Fruit fly (Drosophila melanogaster) whole organism, embryonic: ENCODE results near the gene spd-2.
A peak's percentile ranks its signal among the peaks of the same experiment; 100 is the strongest.

Experiments used
- CG14710 ChIP-seq: fragments of 200-800 bp; sonication (Bioruptor generic); optimal IDR thresholded peaks from 3 replicates; lab custom pipeline; 2019; ENCODE audit warnings: missing biosample characterization, mild to moderate bottlenecking, missing genetic modification characterization, moderate library complexity
- CG7963 ChIP-seq: fragments of 200-800 bp; sonication (Bioruptor generic); IDR thresholded peaks from 3 replicates; pipeline ENCODE4 v1.3.6; 2022; ENCODE audit warnings: missing biosample characterization, missing genetic modification characterization; ENCODE audit not compliant: partially characterized antibody
- Dbx ChIP-seq: fragments of 200-800 bp; sonication (Bioruptor generic); IDR thresholded peaks from 3 replicates; pipeline ENCODE4 v1.3.6; 2022; ENCODE audit warnings: missing biosample characterization, missing genetic modification characterization
- Doc3 ChIP-seq: fragments of 200-800 bp; sonication (Bioruptor generic); IDR thresholded peaks from 3 replicates; pipeline ENCODE4 v1.3.6; 2022; ENCODE audit warnings: missing biosample characterization, missing genetic modification characterization; ENCODE audit not compliant: partially characterized antibody
- Dref ChIP-seq: fragments of 200-800 bp; sonication (Bioruptor generic); IDR thresholded peaks from 2 replicates; pipeline ENCODE4 v1.3.6; 2022; ENCODE audit warnings: missing biosample characterization, missing genetic modification characterization
- Ets97D ChIP-seq: fragments of 200-800 bp; sonication (Bioruptor generic); optimal IDR thresholded peaks from 3 replicates; lab custom pipeline; 2016; ENCODE audit warnings: missing biosample characterization, missing genetic modification characterization
- Gug ChIP-seq: fragments of 200-800 bp; sonication (Bioruptor generic); IDR thresholded peaks from 4 replicates; pipeline ENCODE4 v1.3.6; 2022; ENCODE audit warnings: missing biosample characterization, missing genetic modification characterization
- Neu2 ChIP-seq: fragments of 200-800 bp; sonication (Bioruptor generic); optimal IDR thresholded peaks from 3 replicates; lab custom pipeline; 2016; ENCODE audit warnings: missing biosample characterization, missing genetic modification characterization, borderline replicate concordance
- cato ChIP-seq: fragments of 200-800 bp; sonication (Bioruptor generic); optimal IDR thresholded peaks from 2 replicates; lab custom pipeline; 2016; ENCODE audit warnings: missing biosample characterization, missing genetic modification characterization, borderline replicate concordance
- disco-r ChIP-seq: fragments of 200-800 bp; sonication (Bioruptor generic); optimal IDR thresholded peaks from 2 replicates; lab custom pipeline; 2016; ENCODE audit warnings: missing biosample characterization, missing genetic modification characterization
- nerfin-2 ChIP-seq: fragments of 200-800 bp; sonication (Bioruptor generic); IDR thresholded peaks from 2 replicates; pipeline ENCODE4 v1.3.6; 2022; ENCODE audit warnings: missing biosample characterization, missing genetic modification characterization; ENCODE audit not compliant: partially characterized antibody
- nom ChIP-seq: fragments of 200-800 bp; sonication (Bioruptor generic); optimal IDR thresholded peaks from 2 replicates; lab custom pipeline; 2017; ENCODE audit warnings: missing biosample characterization, missing genetic modification characterization, mild to moderate bottlenecking, moderate library complexity, missing genetic modification reagents
- ranshi ChIP-seq: fragments of 200-800 bp; sonication (Bioruptor generic); IDR thresholded peaks from 2 replicates; pipeline ENCODE4 v1.3.6; 2022; ENCODE audit warnings: missing biosample characterization, missing genetic modification characterization
- slp2 ChIP-seq: fragments of 200-800 bp; sonication (Bioruptor generic); optimal IDR thresholded peaks from 2 replicates; lab custom pipeline; 2016; ENCODE audit warnings: missing biosample characterization, missing genetic modification characterization

DNA sequence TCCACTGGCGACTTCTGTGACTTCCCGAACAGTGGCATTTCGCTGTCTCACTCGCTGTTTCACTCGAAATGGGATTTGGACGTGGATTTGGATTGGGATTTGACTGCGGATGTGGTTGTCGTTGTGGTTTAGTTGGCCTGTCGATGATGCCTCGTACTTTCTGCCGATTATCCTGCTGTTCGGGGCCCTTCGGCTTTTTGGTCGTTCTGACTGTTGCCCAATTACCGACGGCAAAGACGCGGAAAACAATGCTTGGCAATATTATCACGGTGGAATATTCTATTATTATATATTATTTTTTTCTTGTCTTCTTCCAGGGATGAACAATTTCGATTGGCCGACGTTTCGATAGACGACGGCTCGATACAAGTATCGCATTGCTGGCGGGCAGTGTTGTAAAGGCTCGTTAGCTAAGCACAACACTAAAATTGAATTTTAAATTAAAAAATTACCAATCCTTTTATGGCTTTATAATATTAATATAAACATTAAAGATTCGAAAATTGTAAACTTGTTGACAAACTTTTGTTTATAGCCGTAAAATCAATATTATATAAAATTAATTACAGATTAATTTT, 20.4 kb upstream of the spd-2 start, which contains the start of gene Mo25:
- TF ChIP-seq Neu2 (GFP tag; lab: Kevin White, UChicago) (no peak), cato (GFP tag; lab: Kevin White, UChicago) (no peak), ranshi (no peak), Dbx (peak; percentile 74; the same call in 2 of the 3 replicates), nerfin-2 (no peak), Doc3 (GFP tag; lab: Robert Waterston, UW) (peak; percentile 70), Dref (peak; percentile 91), Ets97D (GFP tag; lab: Kevin White, UChicago) (peak; percentile 49), slp2 (GFP tag; lab: Kevin White, UChicago) (no peak), CG7963 (peak; percentile 60; the same call in 1 of the 3 replicates), disco-r (no peak), nom (peak; percentile 1), CG14710 (peak; percentile 71), Gug (no peak; the same call in 3 of the 4 replicates)
